Fruit fly (Drosophila melanogaster) whole organism, embryonic: ENCODE results near the gene CG4332.

ENCODE experiments used
- ATbp ChIP-seq: fragments of 200-800 bp; sonication (Bioruptor generic); optimal IDR thresholded peaks from 2 replicates; lab custom pipeline; 2017; ENCODE audit warnings: missing biosample characterization, mild to moderate bottlenecking, missing genetic modification characterization, missing genetic modification reagents
- CG12219 ChIP-seq: fragments of 200-800 bp; sonication (Bioruptor generic); optimal IDR thresholded peaks from 3 replicates; lab custom pipeline; 2018; ENCODE audit warnings: missing biosample characterization, mild to moderate bottlenecking, missing genetic modification characterization
- CG13287 ChIP-seq: fragments of 200-800 bp; sonication (Bioruptor generic); IDR thresholded peaks from 2 replicates; pipeline ENCODE4 v1.3.6; 2022; ENCODE audit warnings: missing biosample characterization, missing genetic modification characterization; ENCODE audit not compliant: partially characterized antibody
- CG13296 ChIP-seq: fragments of 200-800 bp; sonication (Bioruptor generic); optimal IDR thresholded peaks from 3 replicates; lab custom pipeline; 2018; ENCODE audit warnings: missing biosample characterization, mild to moderate bottlenecking, missing genetic modification characterization
- CG13775 ChIP-seq: fragments of 200-800 bp; sonication (Bioruptor generic); optimal IDR thresholded peaks from 3 replicates; lab custom pipeline; 2017; ENCODE audit warnings: missing biosample characterization, mild to moderate bottlenecking, missing genetic modification characterization
- CG17568 ChIP-seq: fragments of 200-800 bp; sonication (Bioruptor generic); optimal IDR thresholded peaks from 2 replicates; lab custom pipeline; 2018; ENCODE audit warnings: missing biosample characterization, mild to moderate bottlenecking, missing genetic modification characterization, moderate library complexity
- CG18764 ChIP-seq: fragments of 200-800 bp; sonication (Bioruptor generic); optimal IDR thresholded peaks from 3 replicates; lab custom pipeline; 2016; ENCODE audit warnings: missing biosample characterization, missing genetic modification characterization
- CG2199 ChIP-seq: fragments of 200-800 bp; sonication (Bioruptor generic); IDR thresholded peaks from 3 replicates; pipeline ENCODE4 v1.3.6; 2022; ENCODE audit warnings: missing biosample characterization, missing genetic modification characterization
- CG3407 ChIP-seq: fragments of 200-800 bp; sonication (Bioruptor generic); optimal IDR thresholded peaks from 2 replicates; lab custom pipeline; 2018; ENCODE audit warnings: missing biosample characterization, mild to moderate bottlenecking, missing genetic modification characterization
- CG34376 ChIP-seq: fragments of 200-800 bp; sonication (Bioruptor generic); optimal IDR thresholded peaks from 2 replicates; lab custom pipeline; 2018; ENCODE audit warnings: missing biosample characterization, mild to moderate bottlenecking, missing genetic modification characterization
- CG34422 ChIP-seq: fragments of 200-800 bp; sonication (Bioruptor generic); IDR thresholded peaks from 3 replicates; pipeline ENCODE4 v1.3.6; 2022; ENCODE audit warnings: missing biosample characterization, missing genetic modification characterization
- CG3995 ChIP-seq: fragments of 200-800 bp; sonication (Bioruptor generic); optimal IDR thresholded peaks from 3 replicates; lab custom pipeline; 2016; ENCODE audit warnings: missing biosample characterization, missing genetic modification characterization
- CG42726 ChIP-seq: fragments of 200-800 bp; sonication (Bioruptor generic); IDR thresholded peaks from 2 replicates; pipeline ENCODE4 v1.3.6; 2022; ENCODE audit warnings: missing biosample characterization, missing genetic modification characterization; ENCODE audit not compliant: partially characterized antibody
- CG4617 ChIP-seq: fragments of 200-800 bp; sonication (Bioruptor generic); optimal IDR thresholded peaks from 3 replicates; lab custom pipeline; 2016; ENCODE audit warnings: missing biosample characterization, missing genetic modification characterization, borderline replicate concordance
- CG6813 ChIP-seq: fragments of 200-800 bp; sonication (Bioruptor generic); optimal IDR thresholded peaks from 2 replicates; lab custom pipeline; 2017; ENCODE audit warnings: missing biosample characterization, missing genetic modification characterization, mild to moderate bottlenecking, moderate library complexity, missing genetic modification reagents
- CG7357 ChIP-seq: fragments of 200-800 bp; sonication (Bioruptor generic); IDR thresholded peaks from 3 replicates; pipeline ENCODE4 v1.3.6; 2022; ENCODE audit warnings: missing biosample characterization, missing genetic modification characterization
- CG8290 ChIP-seq, 3 experiments: fragments of 200-800 bp; sonication (Bioruptor generic); optimal IDR thresholded peaks; 2 replicates each; lab custom pipeline; 2016 to 2019; ENCODE audit warnings: missing biosample characterization in 3 of 3, missing genetic modification characterization in 3 of 3, mild to moderate bottlenecking in 2 of 3, moderate library complexity in 1 of 3
- CoRest ChIP-seq: fragments of 200-800 bp; sonication (Bioruptor generic); optimal IDR thresholded peaks from 3 replicates; lab custom pipeline; 2018; ENCODE audit warnings: missing biosample characterization, mild to moderate bottlenecking, missing genetic modification characterization, moderate library complexity
- Dbx ChIP-seq: fragments of 200-800 bp; sonication (Bioruptor generic); IDR thresholded peaks from 3 replicates; pipeline ENCODE4 v1.3.6; 2022; ENCODE audit warnings: missing biosample characterization, missing genetic modification characterization
- Dll ChIP-seq: fragments of 200-800 bp; sonication (Bioruptor generic); IDR thresholded peaks from 4 replicates; pipeline ENCODE4 v1.3.6; 2022; ENCODE audit warnings: missing biosample characterization, missing genetic modification characterization; ENCODE audit not compliant: partially characterized antibody
- Ets97D ChIP-seq: fragments of 200-800 bp; sonication (Bioruptor generic); optimal IDR thresholded peaks from 3 replicates; lab custom pipeline; 2016; ENCODE audit warnings: missing biosample characterization, missing genetic modification characterization
- Fer1 ChIP-seq: fragments of 200-800 bp; sonication (Bioruptor generic); optimal IDR thresholded peaks from 2 replicates; lab custom pipeline; 2017; ENCODE audit warnings: missing biosample characterization, mild to moderate bottlenecking, missing genetic modification characterization
- HHEX ChIP-seq: fragments of 200-800 bp; sonication (Bioruptor generic); optimal IDR thresholded peaks from 3 replicates; lab custom pipeline; 2017; ENCODE audit warnings: missing biosample characterization, mild to moderate bottlenecking, missing genetic modification characterization, missing genetic modification reagents
- HmgZ ChIP-seq: fragments of 200-800 bp; sonication (Bioruptor generic); optimal IDR thresholded peaks from 2 replicates; lab custom pipeline; 2018; ENCODE audit warnings: missing biosample characterization, mild to moderate bottlenecking, missing genetic modification characterization
- Hmr ChIP-seq: fragments of 200-800 bp; sonication (Bioruptor generic); optimal IDR thresholded peaks from 3 replicates; lab custom pipeline; 2017; ENCODE audit warnings: mild to moderate bottlenecking, missing biosample characterization, missing genetic modification reagents, missing genetic modification characterization
- MBD-R2 ChIP-seq: fragments of 200-800 bp; sonication (Bioruptor generic); IDR thresholded peaks from 2 replicates; pipeline ENCODE4 v1.3.6; 2022; ENCODE audit warnings: missing biosample characterization, missing genetic modification characterization
- Max ChIP-seq: fragments of 200-800 bp; sonication (Bioruptor generic); optimal IDR thresholded peaks from 2 replicates; lab custom pipeline; 2016; ENCODE audit warnings: missing biosample characterization, mild to moderate bottlenecking, missing genetic modification characterization
- Med ChIP-seq: fragments of 200-800 bp; sonication (Bioruptor generic); peaks from one replicate; lab custom pipeline; 2016; ENCODE audit warnings: missing biosample characterization, missing genetic modification characterization, mild to moderate bottlenecking, inconsistent platforms, moderate library complexity
- Myb ChIP-seq: fragments of 200-800 bp; sonication (Bioruptor generic); optimal IDR thresholded peaks from 2 replicates; lab custom pipeline; 2016; ENCODE audit warnings: missing biosample characterization, missing genetic modification characterization
- Rfx ChIP-seq: fragments of 200-800 bp; sonication (Bioruptor generic); IDR thresholded peaks from 2 replicates; pipeline ENCODE4 v1.3.6; 2022; ENCODE audit warnings: missing biosample characterization, missing genetic modification characterization
- Sin3A ChIP-seq: fragments of >200 bp; optimal IDR thresholded peaks from 2 replicates; lab custom pipeline; 2018
- YL-1 ChIP-seq: fragments of 200-800 bp; sonication (Bioruptor generic); optimal IDR thresholded peaks from 3 replicates; lab custom pipeline; 2017; ENCODE audit warnings: missing biosample characterization, mild to moderate bottlenecking, missing genetic modification characterization
- bbx ChIP-seq: fragments of 200-800 bp; sonication (Bioruptor generic); IDR thresholded peaks from 2 replicates; pipeline ENCODE4 v1.3.6; 2022; ENCODE audit warnings: missing biosample characterization, missing genetic modification characterization; ENCODE audit not compliant: partially characterized antibody
- cg ChIP-seq: fragments of 200-800 bp; sonication (Bioruptor generic); optimal IDR thresholded peaks from 3 replicates; lab custom pipeline; 2019; ENCODE audit warnings: missing biosample characterization, mild to moderate bottlenecking, missing genetic modification characterization, moderate library complexity
- danr ChIP-seq: fragments of 200-800 bp; sonication (Bioruptor generic); IDR thresholded peaks from 2 replicates; pipeline ENCODE4 v1.3.6; 2022; ENCODE audit warnings: missing biosample characterization, missing genetic modification characterization
- dm ChIP-seq: fragments of 200-800 bp; sonication (Bioruptor generic); optimal IDR thresholded peaks from 3 replicates; lab custom pipeline; 2016; ENCODE audit warnings: missing biosample characterization, missing genetic modification characterization
- gro ChIP-seq: fragments of 200-800 bp; sonication (Bioruptor generic); optimal IDR thresholded peaks from 2 replicates; lab custom pipeline; 2016; ENCODE audit warnings: missing biosample characterization, missing genetic modification characterization
- gt ChIP-seq: fragments of 200-800 bp; sonication (Bioruptor generic); IDR thresholded peaks from 2 replicates; pipeline ENCODE4 v1.3.6; 2022; ENCODE audit warnings: missing biosample characterization, missing genetic modification characterization
- hb ChIP-seq: fragments of 200-800 bp; sonication (Bioruptor generic); IDR thresholded peaks from 3 replicates; pipeline ENCODE4 v1.3.6; 2022; ENCODE audit warnings: missing biosample characterization, missing genetic modification characterization; ENCODE audit not compliant: partially characterized antibody
- her ChIP-seq: fragments of 200-800 bp; sonication (Bioruptor generic); optimal IDR thresholded peaks from 2 replicates; lab custom pipeline; 2016; ENCODE audit warnings: missing biosample characterization, missing genetic modification characterization
- jing ChIP-seq: fragments of 200-800 bp; sonication (Bioruptor generic); optimal IDR thresholded peaks from 2 replicates; lab custom pipeline; 2018; ENCODE audit warnings: missing biosample characterization, mild to moderate bottlenecking, missing genetic modification characterization
- nerfin-2 ChIP-seq: fragments of 200-800 bp; sonication (Bioruptor generic); IDR thresholded peaks from 2 replicates; pipeline ENCODE4 v1.3.6; 2022; ENCODE audit warnings: missing biosample characterization, missing genetic modification characterization; ENCODE audit not compliant: partially characterized antibody
- phol ChIP-seq: fragments of 200-800 bp; sonication (Bioruptor generic); optimal IDR thresholded peaks from 3 replicates; lab custom pipeline; 2018; ENCODE audit warnings: missing biosample characterization, mild to moderate bottlenecking, missing genetic modification characterization, moderate library complexity
- repo ChIP-seq: fragments of 200-800 bp; sonication (Bioruptor generic); optimal IDR thresholded peaks from 2 replicates; lab custom pipeline; 2016; ENCODE audit warnings: missing biosample characterization, missing genetic modification characterization
- sens ChIP-seq: fragments of 200-800 bp; sonication (Bioruptor generic); peaks from one replicate; lab custom pipeline; 2016; ENCODE audit warnings: missing biosample characterization, missing genetic modification characterization
- slbo ChIP-seq: fragments of 200-800 bp; sonication (Bioruptor generic); IDR thresholded peaks from 2 replicates; pipeline ENCODE4 v1.3.6; 2022; ENCODE audit warnings: missing biosample characterization, missing genetic modification characterization
- so ChIP-seq: fragments of 200-800 bp; sonication (Bioruptor generic); IDR thresholded peaks from 3 replicates; pipeline ENCODE4 v1.3.6; 2022; ENCODE audit warnings: missing biosample characterization, missing genetic modification characterization
- unc-4 ChIP-seq: fragments of 200-800 bp; sonication (Bioruptor generic); IDR thresholded peaks from 2 replicates; pipeline ENCODE4 v1.3.6; 2022; ENCODE audit warnings: missing biosample characterization, missing genetic modification characterization; ENCODE audit not compliant: partially characterized antibody
- vnd ChIP-seq: fragments of 200-800 bp; sonication (Bioruptor generic); IDR thresholded peaks from 3 replicates; pipeline ENCODE4 v1.3.6; 2022; ENCODE audit warnings: missing biosample characterization, missing genetic modification characterization; ENCODE audit not compliant: partially characterized antibody
- wek ChIP-seq: fragments of 200-800 bp; sonication (Bioruptor generic); optimal IDR thresholded peaks from 3 replicates; lab custom pipeline; 2018; ENCODE audit warnings: missing biosample characterization, mild to moderate bottlenecking, missing genetic modification characterization, moderate library complexity
- zen2 ChIP-seq: fragments of 200-800 bp; sonication (Bioruptor generic); IDR thresholded peaks from 3 replicates; pipeline ENCODE4 v1.3.6; 2022; ENCODE audit warnings: missing biosample characterization, missing genetic modification characterization; ENCODE audit not compliant: partially characterized antibody

The CG4332 gene

dm6 chrX:13154783-13155182 is at the start of gene CG4332, which contains the start of gene CG4318 (continued):
- TF ChIP-seq CG42726, result peak; percentile 84
- TF ChIP-seq Rfx (GFP tag; lab: Robert Waterston, UW), result peak; percentile 38; the same call in 1 of the 2 replicates
- no peak for TF ChIP-seq CG17568 (GFP tag; lab: Kevin White, UChicago)
- TF ChIP-seq bbx (GFP tag; lab: Robert Waterston, UW), result peak; percentile 94
- TF ChIP-seq gt (GFP tag; lab: Robert Waterston, UW), result no peak
- TF ChIP-seq CG34376, result no peak
- TF ChIP-seq dm, result peak; percentile 94
- peak; percentile 30 for TF ChIP-seq phol (tag; lab: Kevin White, UChicago)
- TF ChIP-seq Max (GFP tag; lab: Kevin White, UChicago), result peak; percentile 44
- peak; percentile 40 for TF ChIP-seq Ets97D (GFP tag; lab: Kevin White, UChicago)
- TF ChIP-seq HmgZ (tag; lab: Kevin White, UChicago), result peak; percentile 21
- TF ChIP-seq hb (GFP tag; lab: Robert Waterston, UW), result peak; percentile 74
- peak; percentile 92 for TF ChIP-seq Myb (GFP tag; lab: Kevin White, UChicago)
- TF ChIP-seq jing (GFP tag; lab: Kevin White, UChicago), result no peak
- peak; percentile 36 for TF ChIP-seq CG3995
- peak; percentile 78 for TF ChIP-seq Med
- peak; percentile 86 for TF ChIP-seq unc-4 (GFP tag; lab: Robert Waterston, UW)
- TF ChIP-seq CoRest (tag; lab: Kevin White, UChicago), result peak; percentile 4
- TF ChIP-seq Dbx (GFP tag; lab: Robert Waterston, UW), result 0 out of 3 replicates have a peak, but pooled peaks have one; percentile 7
- TF ChIP-seq CG13287 (GFP tag; lab: Robert Waterston, UW), result peak; percentile 92
- TF ChIP-seq Sin3A, result peak; percentile 38
- no peak for TF ChIP-seq CG7357 (GFP tag; lab: Robert Waterston, UW)
- TF ChIP-seq slbo, result 0 out of 2 replicates have a peak, but pooled peaks have one; percentile 14
- TF ChIP-seq MBD-R2 (GFP tag; lab: Robert Waterston, UW), result peak; percentile 87
- TF ChIP-seq sens (GFP tag; lab: Kevin White, UChicago), result no peak
- TF ChIP-seq cg (GFP tag; lab: Kevin White, UChicago), result peak; percentile 33
- TF ChIP-seq CG18764, result no peak
- peak; percentile 45; the same call in 1 of the 3 replicates for TF ChIP-seq CG34422 (GFP tag; lab: Robert Waterston, UW)
- peak; percentile 90 for TF ChIP-seq zen2 (GFP tag; lab: Robert Waterston, UW)
- peak; percentile 90 for TF ChIP-seq Dll (GFP tag; lab: Robert Waterston, UW)
- peak; percentile 2 for TF ChIP-seq CG4617
- TF ChIP-seq vnd (GFP tag; lab: Robert Waterston, UW), result peak; percentile 74
- TF ChIP-seq nerfin-2, result peak; percentile 72

dm6 chrX:13105220-13105619 is 49.6 kb upstream of the CG4332 start:
- peak; percentile 18 for TF ChIP-seq Hmr (GFP tag; lab: Kevin White, UChicago)
- peak; percentile 22 for TF ChIP-seq CG12219 (GFP tag; lab: Kevin White, UChicago)
- TF ChIP-seq CG2199 (GFP tag; lab: Robert Waterston, UW), result no peak
- TF ChIP-seq Fer1, result peak; percentile 15
- TF ChIP-seq danr (GFP tag; lab: Robert Waterston, UW), result no peak
- no peak for TF ChIP-seq YL-1 (GFP tag; lab: Kevin White, UChicago)
- no peak for TF ChIP-seq ATbp (GFP tag; lab: Kevin White, UChicago)
- TF ChIP-seq wek (GFP tag; lab: Kevin White, UChicago), result no peak
- peak; percentile 38 for TF ChIP-seq CG13296 (GFP tag; lab: Kevin White, UChicago)
- TF ChIP-seq CG6813 (GFP tag; lab: Kevin White, UChicago), result peak; percentile 22
- no peak for TF ChIP-seq her (GFP tag; lab: Kevin White, UChicago)
- TF ChIP-seq CG3407 (GFP tag; lab: Kevin White, UChicago), result no peak
- no peak for TF ChIP-seq so (GFP tag; lab: Robert Waterston, UW)
- peak; percentile 18 for TF ChIP-seq HHEX (GFP tag; lab: Kevin White, UChicago)
- no peak for TF ChIP-seq CG8290 (GFP tag; optimal IDR thresholded peaks at IDR 0.05; lab: Kevin White, UChicago)
- TF ChIP-seq CG8290 (tag; optimal IDR thresholded peaks at IDR 0.05; lab: Kevin White, UChicago), result peak in 1 of 2 experiments; percentile 39
- peak; percentile 3 for TF ChIP-seq gro (GFP tag; lab: Kevin White, UChicago)
- TF ChIP-seq repo, result no peak
- no peak for TF ChIP-seq CG13775 (GFP tag; lab: Kevin White, UChicago)
